Fruit fly (Drosophila melanogaster): ENCODE data around the gene CG32687.

Gene CG32687

dm6 chrX:10533517-10534284, 46.7 kb upstream of the CG32687 start:
- TF ChIP-seq Eip75B (GFP tag; optimal IDR thresholded peaks at IDR 0.05) (no peak), svp (GFP tag) (peak; percentile 58)

- TF ChIP-seq CG31627 (GFP tag; optimal IDR thresholded peaks at IDR 0.05) (peak; percentile 22), CG6792 (GFP tag; optimal IDR thresholded peaks at IDR 0.05) (peak; percentile 30), CG11762 (GFP tag; optimal IDR thresholded peaks at IDR 0.05; ENCODE audit: insufficient read depth) (no peak), achi (GFP tag; optimal IDR thresholded peaks at IDR 0.05) (peak; percentile 17), lz (GFP tag; optimal IDR thresholded peaks at IDR 0.05) (peak; percentile 37), vri (GFP tag; optimal IDR thresholded peaks at IDR 0.05) (no peak), fkh (GFP tag; optimal IDR thresholded peaks at IDR 0.05) (no peak), CG6276 (GFP tag; optimal IDR thresholded peaks at IDR 0.05) (peak; percentile 36), Eip78C (GFP tag) (peak; percentile 94), CG34406 (GFP tag; optimal IDR thresholded peaks at IDR 0.05) (peak; percentile 21), spab (GFP tag; optimal IDR thresholded peaks at IDR 0.05) (peak; percentile 39), Sox102F (GFP tag; optimal IDR thresholded peaks at IDR 0.05) (no peak), topi (GFP tag; optimal IDR thresholded peaks at IDR 0.05) (peak; percentile 42), acj6 (GFP tag; optimal IDR thresholded peaks at IDR 0.05) (peak; percentile 40), CG16779 (tag; optimal IDR thresholded peaks at IDR 0.05) (peak; percentile 42), svp (GFP tag) (no peak), Sox15 (GFP tag; optimal IDR thresholded peaks at IDR 0.05) (peak; percentile 4), ss (GFP tag; optimal IDR thresholded peaks at IDR 0.05) (peak; percentile 64 to 73), CG11902 (GFP tag; optimal IDR thresholded peaks at IDR 0.05) (no peak), Ets96B (tag; optimal IDR thresholded peaks at IDR 0.05) (peak; percentile 58), CG10669 (GFP tag; optimal IDR thresholded peaks at IDR 0.05) (peak; percentile 65), CG8119 (GFP tag; IDR thresholded peaks at IDR 0.05) (peak; percentile 61; the same call in 2 of the 3 replicates), fd85E (GFP tag; optimal IDR thresholded peaks at IDR 0.05) (no peak), CG9139 (GFP tag; optimal IDR thresholded peaks at IDR 0.05) (peak; percentile 42), Eip75B (GFP tag; optimal IDR thresholded peaks at IDR 0.05) (peak; percentile 63), CG8319 (GFP tag; optimal IDR thresholded peaks at IDR 0.05) (no peak), CG1621 (tag; optimal IDR thresholded peaks at IDR 0.05) (peak; percentile 36), CG3919 (GFP tag; optimal IDR thresholded peaks at IDR 0.05) (peak; percentile 63), OdsH (GFP tag; optimal IDR thresholded peaks at IDR 0.05) (peak; percentile 22), Gug (GFP tag; IDR thresholded peaks at IDR 0.05) (peak; percentile 55), net (GFP tag; optimal IDR thresholded peaks at IDR 0.05) (peak; percentile 35), eg (GFP tag; IDR thresholded peaks at IDR 0.05) (peak; percentile 75), dsx (GFP tag; optimal IDR thresholded peaks at IDR 0.05; ENCODE audit: poor library complexity, severe bottlenecking) (peak; percentile 65), Hr38 (GFP tag; optimal IDR thresholded peaks at IDR 0.05) (no peak), CG7368 (GFP tag; optimal IDR thresholded peaks at IDR 0.05) (peak; percentile 22), pdm3 (GFP tag; optimal IDR thresholded peaks at IDR 0.05) (peak; percentile 55), CG8632 (GFP tag; optimal IDR thresholded peaks at IDR 0.05) (peak; percentile 1), CG32006 (GFP tag; optimal IDR thresholded peaks at IDR 0.05) (peak; percentile 69), Smox (GFP tag; optimal IDR thresholded peaks at IDR 0.05) (no peak), Eip93F (GFP tag; optimal IDR thresholded peaks at IDR 0.05) (no peak), esn (GFP tag; optimal IDR thresholded peaks at IDR 0.05) (peak; percentile 44), dac (GFP tag; optimal IDR thresholded peaks at IDR 0.05) (no peak), CG10631 (GFP tag; optimal IDR thresholded peaks at IDR 0.05) (peak; percentile 53), fd59A (GFP tag; optimal IDR thresholded peaks at IDR 0.05) (peak; percentile 47), Sox14 (GFP tag; optimal IDR thresholded peaks at IDR 0.05) (peak; percentile 49), Blimp-1 (GFP tag; optimal IDR thresholded peaks at IDR 0.05) (no peak), salr (GFP tag; optimal IDR thresholded peaks at IDR 0.05) (peak; percentile 33 to 46), CG4318 (GFP tag; optimal IDR thresholded peaks at IDR 0.05) (peak; percentile 29)
These were observed 28.4 kb upstream of the CG32687 start for dm6 chrX:10515323-10515853.

Data from whole organism, prepupa.